Worm (Caenorhabditis elegans) whole organism, L4 larva: ENCODE measurements around the gene pqn-96.

Source experiments
- D1046.2 ChIP-seq: fragments of 200-800 bp; sonication (Bioruptor generic); IDR thresholded peaks from 2 replicates; pipeline ENCODE4 v1.3.6; 2022; ENCODE audit warnings: missing genetic modification characterization, missing compliant biosample characterization
- F10B5.3 ChIP-seq: sonication (generic microtip); optimal IDR thresholded peaks from 2 replicates; lab custom pipeline; 2016; ENCODE audit warnings: mild to moderate bottlenecking, missing genetic modification characterization, missing compliant biosample characterization
- F26F4.8 ChIP-seq: fragments of 200-800 bp; sonication (Bioruptor generic); conservative IDR thresholded peaks from 2 replicates; pipeline ENCODE4 v1.3.6; 2022; ENCODE audit warnings: missing genetic modification characterization, missing compliant biosample characterization
- F37D6.2 ChIP-seq: sonication (generic microtip); optimal IDR thresholded peaks from 2 replicates; lab custom pipeline; 2016; ENCODE audit warnings: mild to moderate bottlenecking, missing genetic modification characterization, missing compliant biosample characterization
- F44E2.7 ChIP-seq: fragments of 200-800 bp; sonication (Bioruptor generic); IDR thresholded peaks from 2 replicates; pipeline ENCODE4 v2.1.2; 2022; ENCODE audit warnings: missing genetic modification characterization, missing compliant biosample characterization
- T20F7.1 ChIP-seq: fragments of 200-800 bp; sonication (Bioruptor generic); optimal IDR thresholded peaks from 2 replicates; lab custom pipeline; 2018; ENCODE audit warnings: mild to moderate bottlenecking, missing genetic modification characterization, missing compliant biosample characterization
- Y105C5A.15 ChIP-seq: fragments of 200-800 bp; sonication (Bioruptor generic); IDR thresholded peaks from 2 replicates; pipeline ENCODE4 v1.3.6; 2022; ENCODE audit warnings: missing genetic modification characterization, missing compliant biosample characterization
- Y48G9A.11 ChIP-seq: fragments of 200-800 bp; sonication (Bioruptor generic); IDR thresholded peaks from 2 replicates; pipeline ENCODE4 v1.3.6; 2022; ENCODE audit warnings: missing genetic modification reagents, missing genetic modification characterization, missing compliant biosample characterization
- Y75B8A.6 ChIP-seq: fragments of 200-800 bp; sonication (Bioruptor generic); IDR thresholded peaks from 2 replicates; pipeline ENCODE4 v1.3.6; 2022; ENCODE audit warnings: missing genetic modification reagents, missing genetic modification characterization, missing compliant biosample characterization
- ZK337.2 ChIP-seq: fragments of 200-800 bp; sonication (Bioruptor generic); IDR thresholded peaks from 2 replicates; pipeline ENCODE4 v1.3.6; 2022; ENCODE audit warnings: missing genetic modification reagents, missing genetic modification characterization, missing compliant biosample characterization
- ama-1 ChIP-seq: fragments of 150-350 bp; optimal IDR thresholded peaks from 2 replicates; lab custom pipeline; 2014; ENCODE audit warnings: inconsistent platforms, mixed read lengths
- arid-1 ChIP-seq: fragments of 200-800 bp; sonication (Bioruptor generic); conservative IDR thresholded peaks from 2 replicates; pipeline ENCODE4 v1.3.6; 2022; ENCODE audit warnings: missing genetic modification reagents, missing genetic modification characterization, missing compliant biosample characterization
- ceh-28 ChIP-seq: fragments of 150-350 bp; optimal IDR thresholded peaks from 2 replicates; lab custom pipeline; 2014; ENCODE audit warnings: missing biosample characterization, missing genetic modification reagents, missing genetic modification characterization
- ceh-44 ChIP-seq: fragments of 200-800 bp; sonication (Bioruptor generic); IDR thresholded peaks from 2 replicates; pipeline ENCODE4 v1.3.6; 2022; ENCODE audit warnings: missing genetic modification reagents, missing genetic modification characterization, missing compliant biosample characterization
- daf-19 ChIP-seq: fragments of 200-800 bp; sonication (Bioruptor generic); conservative IDR thresholded peaks from 2 replicates; pipeline ENCODE4 v1.3.6; 2022; ENCODE audit warnings: missing genetic modification characterization, missing compliant biosample characterization
- daf-8 ChIP-seq: fragments of 200-800 bp; sonication (Bioruptor generic); IDR thresholded peaks from 2 replicates; pipeline ENCODE4 v1.3.6; 2022; ENCODE audit warnings: missing genetic modification characterization, missing compliant biosample characterization
- dmd-6 ChIP-seq: fragments of 200-800 bp; sonication (Bioruptor generic); IDR thresholded peaks from 2 replicates; pipeline ENCODE4 v1.3.6; 2022; ENCODE audit warnings: missing genetic modification reagents, missing genetic modification characterization, missing compliant biosample characterization
- dmd-9 ChIP-seq: fragments of 200-800 bp; sonication (Bioruptor generic); IDR thresholded peaks from 2 replicates; pipeline ENCODE4 v1.3.6; 2022; ENCODE audit warnings: missing genetic modification reagents, missing genetic modification characterization, missing compliant biosample characterization
- dpl-1 ChIP-seq: fragments of 150-350 bp; optimal IDR thresholded peaks from 2 replicates; lab custom pipeline; 2014; ENCODE audit warnings: missing biosample characterization, missing genetic modification reagents, missing genetic modification characterization
- duxl-1 ChIP-seq: sonication (generic microtip); optimal IDR thresholded peaks from 2 replicates; lab custom pipeline; 2016; ENCODE audit warnings: mild to moderate bottlenecking, missing genetic modification characterization, moderate library complexity, missing compliant biosample characterization; ENCODE audit not compliant: poor library complexity
- dve-1 ChIP-seq: sonication (generic microtip); optimal IDR thresholded peaks from 2 replicates; lab custom pipeline; 2017; ENCODE audit warnings: antibody characterized with exemption, mild to moderate bottlenecking, missing genetic modification characterization, missing compliant biosample characterization; ENCODE audit not compliant: insufficient read depth
- egl-43 ChIP-seq: fragments of 200-800 bp; sonication (Bioruptor generic); IDR thresholded peaks from 2 replicates; pipeline ENCODE4 v1.3.6; 2022; ENCODE audit warnings: missing genetic modification reagents, missing genetic modification characterization, missing compliant biosample characterization
- hlh-11 ChIP-seq: fragments of 200-800 bp; sonication (Bioruptor generic); optimal IDR thresholded peaks from 2 replicates; lab custom pipeline; 2018; ENCODE audit warnings: mild to moderate bottlenecking, missing genetic modification characterization, missing compliant biosample characterization
- hlh-30 ChIP-seq: sonication (generic microtip); optimal IDR thresholded peaks from 2 replicates; lab custom pipeline; 2017; ENCODE audit warnings: antibody characterized with exemption, mild to moderate bottlenecking, missing genetic modification characterization, missing compliant biosample characterization; ENCODE audit not compliant: insufficient read depth
- hmg-1.1 ChIP-seq: fragments of 200-800 bp; sonication (Bioruptor generic); IDR thresholded peaks from 2 replicates; pipeline ENCODE4 v1.3.6; 2022; ENCODE audit warnings: missing genetic modification reagents, missing genetic modification characterization, missing compliant biosample characterization
- lim-7 ChIP-seq: fragments of 200-800 bp; sonication (Bioruptor generic); IDR thresholded peaks from 2 replicates; pipeline ENCODE4 v1.3.6; 2022; ENCODE audit warnings: missing genetic modification characterization, missing compliant biosample characterization
- lin-1 ChIP-seq: fragments of 200-800 bp; sonication (Bioruptor generic); IDR thresholded peaks from 2 replicates; pipeline ENCODE4 v1.3.6; 2022; ENCODE audit warnings: missing genetic modification reagents, missing genetic modification characterization, missing compliant biosample characterization
- lin-15B ChIP-seq: fragments of 150-350 bp; sonication (generic microtip); optimal IDR thresholded peaks from 3 replicates; lab custom pipeline; 2014; ENCODE audit warnings: missing biosample characterization, missing genetic modification characterization
- lin-39 ChIP-seq: fragments of 150-350 bp; optimal IDR thresholded peaks from 2 replicates; lab custom pipeline; 2014; ENCODE audit warnings: missing biosample characterization, missing genetic modification reagents, missing genetic modification characterization
- lir-3 ChIP-seq: sonication (generic microtip); optimal IDR thresholded peaks from 2 replicates; lab custom pipeline; 2016; ENCODE audit warnings: mild to moderate bottlenecking, missing genetic modification characterization, missing compliant biosample characterization
- madf-9 ChIP-seq: fragments of 200-800 bp; sonication (Bioruptor generic); conservative IDR thresholded peaks from 2 replicates; pipeline ENCODE4 v1.3.6; 2022; ENCODE audit warnings: missing genetic modification reagents, missing genetic modification characterization, missing compliant biosample characterization
- mes-2 ChIP-seq: sonication (generic microtip); optimal IDR thresholded peaks from 2 replicates; lab custom pipeline; 2016; ENCODE audit warnings: missing genotype, mild to moderate bottlenecking, missing genetic modification characterization, missing compliant biosample characterization; ENCODE audit not compliant: poor library complexity, severe bottlenecking
- nhr-102 ChIP-seq: sonication (generic microtip); optimal IDR thresholded peaks from 2 replicates; lab custom pipeline; 2016; ENCODE audit warnings: mild to moderate bottlenecking, missing genetic modification characterization, moderate library complexity, missing compliant biosample characterization
- nhr-25 ChIP-seq: sonication (generic microtip); optimal IDR thresholded peaks from 2 replicates; lab custom pipeline; 2017; ENCODE audit warnings: missing genetic modification characterization, mild to moderate bottlenecking, missing compliant biosample characterization, antibody characterized with exemption, moderate library complexity, borderline replicate concordance; ENCODE audit not compliant: insufficient read depth
- nhr-42 ChIP-seq: fragments of 200-800 bp; sonication (Bioruptor generic); IDR thresholded peaks from 2 replicates; pipeline ENCODE4 v1.3.6; 2022; ENCODE audit warnings: missing genetic modification characterization, missing compliant biosample characterization
- nhr-48 ChIP-seq: sonication (generic microtip); optimal IDR thresholded peaks from 2 replicates; lab custom pipeline; 2016; ENCODE audit warnings: mild to moderate bottlenecking, missing genetic modification characterization, missing compliant biosample characterization
- nhr-77 ChIP-seq: fragments of 150-350 bp; optimal IDR thresholded peaks from 2 replicates; lab custom pipeline; 2014; ENCODE audit warnings: missing biosample characterization, missing genetic modification characterization
- pqm-1 ChIP-seq: sonication (generic microtip); optimal IDR thresholded peaks from 2 replicates; lab custom pipeline; 2017; ENCODE audit warnings: missing biosample characterization, missing genetic modification characterization
- set-16 ChIP-seq: fragments of 200-800 bp; sonication (Bioruptor generic); IDR thresholded peaks from 2 replicates; pipeline ENCODE4 v1.3.6; 2022; ENCODE audit warnings: missing genetic modification reagents, missing genetic modification characterization, missing compliant biosample characterization
- spr-1 ChIP-seq: sonication (generic microtip); optimal IDR thresholded peaks from 2 replicates; lab custom pipeline; 2016; ENCODE audit warnings: mild to moderate bottlenecking, missing genetic modification characterization, missing compliant biosample characterization
- tag-97 ChIP-seq: fragments of 200-800 bp; sonication (Bioruptor generic); IDR thresholded peaks from 2 replicates; pipeline ENCODE4 v1.3.6; 2022; ENCODE audit warnings: missing genetic modification characterization, missing compliant biosample characterization
- tra-1 ChIP-seq: fragments of 200-800 bp; sonication (Bioruptor generic); IDR thresholded peaks from 2 replicates; pipeline ENCODE4 v1.3.6; 2022; ENCODE audit warnings: missing genetic modification reagents, missing genetic modification characterization, missing compliant biosample characterization
- unc-39 ChIP-seq: sonication (generic microtip); optimal IDR thresholded peaks from 2 replicates; lab custom pipeline; 2017; ENCODE audit warnings: missing biosample characterization, missing genetic modification characterization
- vab-7 ChIP-seq: fragments of 200-800 bp; sonication (Bioruptor generic); IDR thresholded peaks from 2 replicates; pipeline ENCODE4 v1.3.6; 2022; ENCODE audit warnings: missing genetic modification reagents, missing genetic modification characterization, missing compliant biosample characterization
- zag-1 ChIP-seq: fragments of 150-350 bp; optimal IDR thresholded peaks from 2 replicates; lab custom pipeline; 2014; ENCODE audit warnings: missing biosample characterization, missing genetic modification characterization
- zfp-3 ChIP-seq: fragments of 200-800 bp; sonication (Bioruptor generic); conservative IDR thresholded peaks from 2 replicates; pipeline ENCODE4 v1.3.6; 2022; ENCODE audit warnings: missing genetic modification reagents, missing genetic modification characterization, missing compliant biosample characterization
- zip-11 ChIP-seq: fragments of 200-800 bp; sonication (Bioruptor generic); IDR thresholded peaks from 2 replicates; pipeline ENCODE4 v1.3.6; 2022; ENCODE audit warnings: missing genetic modification characterization, missing compliant biosample characterization
- zip-2 ChIP-seq: fragments of 150-350 bp; optimal IDR thresholded peaks from 2 replicates; lab custom pipeline; 2014; ENCODE audit warnings: missing biosample characterization, missing genetic modification characterization
- ztf-7 ChIP-seq: fragments of 150-350 bp; optimal IDR thresholded peaks from 2 replicates; lab custom pipeline; 2014; ENCODE audit warnings: missing biosample characterization, missing genetic modification characterization

pqn-96 gene

ce11 chrIII:8446940-8447403 is 7.8 kb upstream of the pqn-96 start, which contains the start of gene rpn-3 (continued):
- peak; percentile 73 for TF ChIP-seq lin-15B (tag; lab: Kevin White, UChicago)
- TF ChIP-seq lir-3 (tag; lab: Kevin White, UChicago) = peak; percentile 61
- peak; percentile 87 for TF ChIP-seq spr-1 (tag; lab: Kevin White, UChicago)
- peak; percentile 79 for TF ChIP-seq Y48G9A.11 (GFP tag; lab: Robert Waterston, UW)
- TF ChIP-seq zip-2 (tag; lab: Kevin White, UChicago) = peak; percentile 85
- peak; percentile 91 for TF ChIP-seq ztf-7
- TF ChIP-seq ama-1 (lab: Kevin White, UChicago) = peak; percentile 75
- TF ChIP-seq D1046.2 (GFP tag; lab: Robert Waterston, UW) = no peak
- TF ChIP-seq hlh-11 (tag; lab: Kevin White, UChicago) = peak; percentile 95
- peak; percentile 95 for TF ChIP-seq zfp-3
- TF ChIP-seq F37D6.2 (tag; lab: Kevin White, UChicago) = peak; percentile 88
- peak; percentile 84 for TF ChIP-seq hmg-1.1 (GFP tag; lab: Robert Waterston, UW)
- TF ChIP-seq dmd-6 = peak; percentile 91
- no peak; the same call in 1 of the 2 replicates for TF ChIP-seq daf-19
- TF ChIP-seq dpl-1 (GFP tag; lab: Kevin White, UChicago) = peak; percentile 89
- peak; percentile 66 for TF ChIP-seq madf-9 (GFP tag; lab: Robert Waterston, UW)
- TF ChIP-seq dmd-9 (GFP tag; lab: Robert Waterston, UW) = peak; percentile 81
- peak; percentile 98 for TF ChIP-seq dve-1 (tag; lab: Kevin White, UChicago)
- TF ChIP-seq lin-1 (GFP tag; lab: Robert Waterston, UW) = peak; percentile 68; the same call in 1 of the 2 replicates
- peak; percentile 91 for TF ChIP-seq tra-1 (GFP tag; lab: Robert Waterston, UW)
- peak; percentile 98 for TF ChIP-seq nhr-77 (tag; lab: Kevin White, UChicago)
- no peak for TF ChIP-seq ZK337.2
- peak; percentile 26; the same call in 1 of the 2 replicates for TF ChIP-seq set-16 (GFP tag; lab: Robert Waterston, UW)
- TF ChIP-seq T20F7.1 (GFP tag; lab: Kevin White, UChicago) = peak; percentile 92
- peak; percentile 74 for TF ChIP-seq nhr-48 (tag; lab: Kevin White, UChicago)
- TF ChIP-seq tag-97 = no peak
- TF ChIP-seq Y105C5A.15 = no peak
- TF ChIP-seq ceh-44 (GFP tag; lab: Robert Waterston, UW) = no peak
- peak; percentile 48 for TF ChIP-seq lin-39
- no peak for TF ChIP-seq zip-11 (GFP tag; lab: Robert Waterston, UW)
- peak; percentile 94 for TF ChIP-seq hlh-30 (tag; lab: Kevin White, UChicago)
- TF ChIP-seq ceh-28 = no peak
- peak; percentile 85 for TF ChIP-seq F10B5.3
- TF ChIP-seq unc-39 (tag; lab: Kevin White, UChicago) = no peak
- TF ChIP-seq nhr-42 = peak; percentile 72; the same call in 1 of the 2 replicates
- TF ChIP-seq pqm-1 = peak; percentile 42
- TF ChIP-seq, all 104 proteins: peak for 69

ce11 chrIII:8446534-8446933 is 7.3 kb upstream of the pqn-96 start, which contains the start of gene hsp-110:
TSS of gene hsp-110 (minus strand) at chrIII:8446909.
- no peak for TF ChIP-seq duxl-1 (tag; lab: Kevin White, UChicago)
- no peak for TF ChIP-seq daf-8 (GFP tag; lab: Robert Waterston, UW)
- TF ChIP-seq nhr-102 (tag; lab: Kevin White, UChicago) = no peak
- TF ChIP-seq lin-15B (tag; lab: Kevin White, UChicago) = no peak
- no peak for TF ChIP-seq Y75B8A.6 (GFP tag; lab: Robert Waterston, UW)
- no peak for TF ChIP-seq hmg-1.1 (GFP tag; lab: Robert Waterston, UW)
- TF ChIP-seq arid-1 = peak; percentile 21; the same call in 1 of the 2 replicates
- no peak for TF ChIP-seq F44E2.7 (GFP tag; lab: Robert Waterston, UW)
- TF ChIP-seq egl-43 = 0 out of 2 replicates have a peak, but pooled peaks have one; percentile 22
- peak; percentile 25; the same call in 1 of the 2 replicates for TF ChIP-seq vab-7
- no peak for TF ChIP-seq nhr-25 (tag; lab: Kevin White, UChicago)
- TF ChIP-seq zag-1 (tag; lab: Kevin White, UChicago) = no peak
- TF ChIP-seq lim-7 (GFP tag; lab: Robert Waterston, UW) = peak; percentile 84
- TF ChIP-seq F26F4.8 (GFP tag; lab: Robert Waterston, UW) = 0 out of 2 replicates have a peak, but pooled peaks have one; percentile 6
- TF ChIP-seq mes-2 (tag; lab: Kevin White, UChicago) = no peak
- no peak for TF ChIP-seq spr-1 (tag; lab: Kevin White, UChicago)
